Worm (Caenorhabditis elegans) whole organism, L4 larva: ENCODE measurements around the gene C30G12.4.

ENCODE experiments used
- D1046.2 ChIP-seq: fragments of 200-800 bp; sonication (Bioruptor generic); IDR thresholded peaks from 2 replicates; pipeline ENCODE4 v1.3.6; 2022; ENCODE audit warnings: missing genetic modification characterization, missing compliant biosample characterization
- F26F4.8 ChIP-seq: fragments of 200-800 bp; sonication (Bioruptor generic); conservative IDR thresholded peaks from 2 replicates; pipeline ENCODE4 v1.3.6; 2022; ENCODE audit warnings: missing genetic modification characterization, missing compliant biosample characterization
- F44E2.7 ChIP-seq: fragments of 200-800 bp; sonication (Bioruptor generic); IDR thresholded peaks from 2 replicates; pipeline ENCODE4 v2.1.2; 2022; ENCODE audit warnings: missing genetic modification characterization, missing compliant biosample characterization
- F49E8.2 ChIP-seq: sonication (generic microtip); optimal IDR thresholded peaks from 2 replicates; lab custom pipeline; 2016; ENCODE audit warnings: missing compliant biosample characterization, mild to moderate bottlenecking, missing genetic modification characterization, borderline replicate concordance
- R02D3.7 ChIP-seq: fragments of 150-350 bp; sonication (generic microtip); optimal IDR thresholded peaks from 3 replicates; lab custom pipeline; 2014; ENCODE audit warnings: missing biosample characterization, missing genetic modification characterization
- T20F7.1 ChIP-seq: fragments of 200-800 bp; sonication (Bioruptor generic); optimal IDR thresholded peaks from 2 replicates; lab custom pipeline; 2018; ENCODE audit warnings: mild to moderate bottlenecking, missing genetic modification characterization, missing compliant biosample characterization
- T26A8.4 ChIP-seq: fragments of 200-800 bp; sonication (Bioruptor generic); IDR thresholded peaks from 2 replicates; pipeline ENCODE4 v1.3.6; 2022; ENCODE audit warnings: missing genetic modification characterization, missing compliant biosample characterization
- Y75B8A.6 ChIP-seq: fragments of 200-800 bp; sonication (Bioruptor generic); IDR thresholded peaks from 2 replicates; pipeline ENCODE4 v1.3.6; 2022; ENCODE audit warnings: missing genetic modification reagents, missing genetic modification characterization, missing compliant biosample characterization
- attf-4 ChIP-seq: sonication (generic microtip); optimal IDR thresholded peaks from 3 replicates; lab custom pipeline; 2017; ENCODE audit warnings: missing biosample characterization, missing genetic modification characterization
- ceh-20 ChIP-seq: fragments of 200-800 bp; sonication (Bioruptor generic); IDR thresholded peaks from 2 replicates; pipeline ENCODE4 v1.3.6; 2022; ENCODE audit warnings: missing genetic modification reagents, missing genetic modification characterization, missing compliant biosample characterization
- ceh-28 ChIP-seq: fragments of 150-350 bp; optimal IDR thresholded peaks from 2 replicates; lab custom pipeline; 2014; ENCODE audit warnings: missing biosample characterization, missing genetic modification reagents, missing genetic modification characterization
- ceh-32 ChIP-seq: sonication (generic microtip); optimal IDR thresholded peaks from 2 replicates; lab custom pipeline; 2016; ENCODE audit warnings: mild to moderate bottlenecking, missing genetic modification characterization, missing compliant biosample characterization; ENCODE audit not compliant: poor library complexity
- ceh-62 ChIP-seq: sonication (generic microtip); optimal IDR thresholded peaks from 2 replicates; lab custom pipeline; 2017; ENCODE audit warnings: missing biosample characterization, missing genetic modification characterization
- ces-1 ChIP-seq: fragments of 150-350 bp; sonication (generic microtip); optimal IDR thresholded peaks from 4 replicates; lab custom pipeline; 2014; ENCODE audit warnings: missing biosample characterization, missing genetic modification reagents, missing genetic modification characterization
- cey-2 ChIP-seq: sonication (generic microtip); optimal IDR thresholded peaks from 3 replicates; lab custom pipeline; 2017; ENCODE audit warnings: missing genetic modification characterization, mild to moderate bottlenecking, missing compliant biosample characterization, antibody characterized with exemption, borderline replicate concordance; ENCODE audit not compliant: insufficient read depth
- ctbp-1 ChIP-seq: fragments of 200-800 bp; sonication (Bioruptor generic); IDR thresholded peaks from 2 replicates; pipeline ENCODE4 v1.3.6; 2022; ENCODE audit warnings: missing genetic modification reagents, missing genetic modification characterization, missing compliant biosample characterization
- daf-16 ChIP-seq, 3 experiments: sonication (generic microtip); optimal IDR thresholded peaks; 2 replicates each; lab custom pipeline; 2016 to 2017; ENCODE audit warnings: missing genetic modification characterization in 3 of 3, missing genetic modification reagents in 3 of 3, mild to moderate bottlenecking in 2 of 3, missing compliant biosample characterization in 2 of 3, missing biosample characterization in 1 of 3, moderate library complexity in 1 of 3
- daf-19 ChIP-seq: fragments of 200-800 bp; sonication (Bioruptor generic); conservative IDR thresholded peaks from 2 replicates; pipeline ENCODE4 v1.3.6; 2022; ENCODE audit warnings: missing genetic modification characterization, missing compliant biosample characterization
- daf-8 ChIP-seq: fragments of 200-800 bp; sonication (Bioruptor generic); IDR thresholded peaks from 2 replicates; pipeline ENCODE4 v1.3.6; 2022; ENCODE audit warnings: missing genetic modification characterization, missing compliant biosample characterization
- dmd-8 ChIP-seq: fragments of 200-800 bp; sonication (Bioruptor generic); IDR thresholded peaks from 2 replicates; pipeline ENCODE4 v1.3.6; 2022; ENCODE audit warnings: missing genetic modification characterization, missing compliant biosample characterization
- dpl-1 ChIP-seq: fragments of 150-350 bp; optimal IDR thresholded peaks from 2 replicates; lab custom pipeline; 2014; ENCODE audit warnings: missing biosample characterization, missing genetic modification reagents, missing genetic modification characterization
- duxl-1 ChIP-seq: sonication (generic microtip); optimal IDR thresholded peaks from 2 replicates; lab custom pipeline; 2016; ENCODE audit warnings: mild to moderate bottlenecking, missing genetic modification characterization, moderate library complexity, missing compliant biosample characterization; ENCODE audit not compliant: poor library complexity
- hif-1 ChIP-seq, 2 experiments: sonication (generic microtip); optimal IDR thresholded peaks; 2 replicates each; lab custom pipeline; 2016 to 2017; ENCODE audit warnings: missing compliant biosample characterization in 2 of 2, missing genetic modification characterization in 2 of 2, missing genetic modification reagents in 2 of 2, missing genotype in 2 of 2, mild to moderate bottlenecking in 1 of 2
- hlh-30 ChIP-seq: sonication (generic microtip); optimal IDR thresholded peaks from 2 replicates; lab custom pipeline; 2017; ENCODE audit warnings: antibody characterized with exemption, mild to moderate bottlenecking, missing genetic modification characterization, missing compliant biosample characterization; ENCODE audit not compliant: insufficient read depth
- jun-1 ChIP-seq: fragments of 150-350 bp; optimal IDR thresholded peaks from 2 replicates; lab custom pipeline; 2014; ENCODE audit warnings: missing biosample characterization, missing genetic modification reagents, missing genetic modification characterization
- lin-13 ChIP-seq: fragments of 150-350 bp; optimal IDR thresholded peaks from 2 replicates; lab custom pipeline; 2014; ENCODE audit warnings: missing biosample characterization, missing genetic modification reagents, missing genetic modification characterization
- lin-29 ChIP-seq: fragments of 200-800 bp; sonication (Bioruptor generic); IDR thresholded peaks from 2 replicates; pipeline ENCODE4 v1.3.6; 2022; ENCODE audit warnings: missing genetic modification reagents, missing genetic modification characterization, missing compliant biosample characterization
- lsy-2 ChIP-seq, 2 experiments: fragments of 150-350 bp in 1 of 2; sonication (generic microtip) in 1 of 2; optimal IDR thresholded peaks; 2 replicates each; lab custom pipeline; 2014 to 2017; ENCODE audit warnings: missing biosample characterization in 2 of 2, missing genetic modification characterization in 2 of 2
- madf-5 ChIP-seq, 2 experiments: fragments of 200-800 bp; sonication (Bioruptor generic); IDR thresholded peaks; 2 replicates each; pipeline ENCODE4 v1.3.6; 2022; ENCODE audit warnings: missing compliant biosample characterization in 2 of 2, missing genetic modification characterization in 2 of 2
- mdl-1 ChIP-seq, 2 experiments: fragments of 150-350 bp in 1 of 2; sonication (generic microtip) in 1 of 2; optimal IDR thresholded peaks; 2 replicates each; lab custom pipeline; 2014 to 2017; ENCODE audit warnings: missing biosample characterization in 2 of 2, missing genetic modification characterization in 2 of 2
- mdt-29 ChIP-seq: fragments of 200-800 bp; sonication (Bioruptor generic); IDR thresholded peaks from 2 replicates; pipeline ENCODE4 v1.3.6; 2022; ENCODE audit warnings: missing genetic modification reagents, missing genetic modification characterization, missing compliant biosample characterization
- mep-1 ChIP-seq: fragments of 150-350 bp; sonication (generic microtip); optimal IDR thresholded peaks from 3 replicates; lab custom pipeline; 2014; ENCODE audit warnings: missing biosample characterization, missing genetic modification characterization
- mxl-3 ChIP-seq: fragments of 200-800 bp; sonication (Bioruptor generic); optimal IDR thresholded peaks from 2 replicates; lab custom pipeline; 2018; ENCODE audit warnings: mild to moderate bottlenecking, missing genetic modification characterization, missing compliant biosample characterization
- nhr-111 ChIP-seq: fragments of 200-800 bp; sonication (Bioruptor generic); optimal IDR thresholded peaks from 2 replicates; lab custom pipeline; 2018; ENCODE audit warnings: mild to moderate bottlenecking, missing genetic modification characterization, missing compliant biosample characterization
- nhr-25 ChIP-seq: sonication (generic microtip); optimal IDR thresholded peaks from 2 replicates; lab custom pipeline; 2017; ENCODE audit warnings: missing genetic modification characterization, mild to moderate bottlenecking, missing compliant biosample characterization, antibody characterized with exemption, moderate library complexity, borderline replicate concordance; ENCODE audit not compliant: insufficient read depth
- nhr-48 ChIP-seq: sonication (generic microtip); optimal IDR thresholded peaks from 2 replicates; lab custom pipeline; 2016; ENCODE audit warnings: mild to moderate bottlenecking, missing genetic modification characterization, missing compliant biosample characterization
- nhr-6 ChIP-seq: fragments of 150-350 bp; optimal IDR thresholded peaks from 2 replicates; lab custom pipeline; 2014; ENCODE audit warnings: missing biosample characterization, missing genetic modification characterization
- nhr-77 ChIP-seq: fragments of 150-350 bp; optimal IDR thresholded peaks from 2 replicates; lab custom pipeline; 2014; ENCODE audit warnings: missing biosample characterization, missing genetic modification characterization
- pha-4 ChIP-seq, 2 experiments: fragments of 150-350 bp in 1 of 2; fragments of 200-800 bp in 1 of 2; sonication (Bioruptor generic) in 1 of 2; IDR thresholded peaks in 1 of 2; optimal IDR thresholded peaks in 1 of 2; 2 replicates each; pipeline versions ENCODE4 v1.3.6 to Lab custom; 2014 to 2022; ENCODE audit warnings: missing genetic modification characterization in 2 of 2, missing genetic modification reagents in 2 of 2, missing biosample characterization in 1 of 2, missing compliant biosample characterization in 1 of 2
- php-3 ChIP-seq: fragments of 200-800 bp; sonication (Bioruptor generic); IDR thresholded peaks from 2 replicates; pipeline ENCODE4 v1.3.6; 2022; ENCODE audit warnings: missing genetic modification reagents, missing genetic modification characterization, missing compliant biosample characterization
- pqm-1 ChIP-seq: sonication (generic microtip); optimal IDR thresholded peaks from 2 replicates; lab custom pipeline; 2017; ENCODE audit warnings: missing biosample characterization, missing genetic modification characterization
- saeg-2 ChIP-seq: fragments of 200-800 bp; sonication (Bioruptor generic); IDR thresholded peaks from 2 replicates; pipeline ENCODE4 v1.3.6; 2022; ENCODE audit warnings: missing genetic modification reagents, missing genetic modification characterization, missing compliant biosample characterization
- sdz-12 ChIP-seq: fragments of 200-800 bp; sonication (Bioruptor generic); optimal IDR thresholded peaks from 2 replicates; lab custom pipeline; 2018; ENCODE audit warnings: mild to moderate bottlenecking, missing genetic modification characterization, missing compliant biosample characterization
- set-16 ChIP-seq: fragments of 200-800 bp; sonication (Bioruptor generic); IDR thresholded peaks from 2 replicates; pipeline ENCODE4 v1.3.6; 2022; ENCODE audit warnings: missing genetic modification reagents, missing genetic modification characterization, missing compliant biosample characterization
- skn-1 ChIP-seq: fragments of 150-350 bp; optimal IDR thresholded peaks from 2 replicates; lab custom pipeline; 2014; ENCODE audit warnings: missing biosample characterization, missing genetic modification characterization
- tag-97 ChIP-seq: fragments of 200-800 bp; sonication (Bioruptor generic); IDR thresholded peaks from 2 replicates; pipeline ENCODE4 v1.3.6; 2022; ENCODE audit warnings: missing genetic modification characterization, missing compliant biosample characterization
- zag-1 ChIP-seq: fragments of 150-350 bp; optimal IDR thresholded peaks from 2 replicates; lab custom pipeline; 2014; ENCODE audit warnings: missing biosample characterization, missing genetic modification characterization
- zfp-3 ChIP-seq: fragments of 200-800 bp; sonication (Bioruptor generic); conservative IDR thresholded peaks from 2 replicates; pipeline ENCODE4 v1.3.6; 2022; ENCODE audit warnings: missing genetic modification reagents, missing genetic modification characterization, missing compliant biosample characterization
- zip-11 ChIP-seq: fragments of 200-800 bp; sonication (Bioruptor generic); IDR thresholded peaks from 2 replicates; pipeline ENCODE4 v1.3.6; 2022; ENCODE audit warnings: missing genetic modification characterization, missing compliant biosample characterization
- ztf-11 ChIP-seq: fragments of 150-350 bp; optimal IDR thresholded peaks from 2 replicates; lab custom pipeline; 2014; ENCODE audit warnings: missing biosample characterization, missing genetic modification characterization

Gene C30G12.4

ce11 chrII:7287140-7287539 lies 25.2 kb downstream of the C30G12.4 start (continued):
- TF ChIP-seq nhr-111 (GFP tag; lab: Kevin White, UChicago) = no peak
- TF ChIP-seq dmd-8 (GFP tag; lab: Robert Waterston, UW) = no peak
- no peak for TF ChIP-seq R02D3.7
- no peak for TF ChIP-seq zip-11 (GFP tag; lab: Robert Waterston, UW)
- TF ChIP-seq sdz-12 (GFP tag; lab: Kevin White, UChicago) = no peak
- no peak for TF ChIP-seq mdt-29 (GFP tag; lab: Robert Waterston, UW)
- no peak for TF ChIP-seq ceh-28 (tag; lab: Kevin White, UChicago)
- TF ChIP-seq Y75B8A.6 (GFP tag; lab: Robert Waterston, UW) = no peak
- no peak for TF ChIP-seq T26A8.4 (GFP tag; lab: Robert Waterston, UW)
- TF ChIP-seq dpl-1 (GFP tag; lab: Kevin White, UChicago) = no peak
- TF ChIP-seq ceh-20 (GFP tag; lab: Robert Waterston, UW) = peak; percentile 70
- TF ChIP-seq F26F4.8 (GFP tag; lab: Robert Waterston, UW) = no peak
- no peak for TF ChIP-seq zag-1 (tag; lab: Kevin White, UChicago)
- no peak for TF ChIP-seq zfp-3
- TF ChIP-seq lin-29 (GFP tag; lab: Robert Waterston, UW) = no peak
- peak in 1 of 2 experiments; percentile 40 for TF ChIP-seq hif-1 (tag; optimal IDR thresholded peaks at IDR 0.05; lab: Kevin White, UChicago)
- TF ChIP-seq T20F7.1 (GFP tag; lab: Kevin White, UChicago) = no peak
- no peak for TF ChIP-seq F44E2.7
- TF ChIP-seq jun-1 (tag; lab: Kevin White, UChicago) = no peak
- TF ChIP-seq lin-13 = no peak
- no peak for TF ChIP-seq madf-5 (GFP tag; IDR thresholded peaks at IDR 0.05; lab: Robert Waterston, UW)
- TF ChIP-seq D1046.2 (GFP tag; lab: Robert Waterston, UW) = no peak
- TF ChIP-seq mxl-3 (GFP tag; lab: Kevin White, UChicago) = peak; percentile 38
- TF ChIP-seq lsy-2 (tag; optimal IDR thresholded peaks at IDR 0.05; lab: Kevin White, UChicago) = peak in 1 of 2 experiments; percentile 1
- TF ChIP-seq mep-1 = no peak
- TF ChIP-seq ceh-62 = no peak
- no peak for TF ChIP-seq saeg-2 (GFP tag; lab: Robert Waterston, UW)
- peak; percentile 51 for TF ChIP-seq nhr-77
- TF ChIP-seq set-16 = no peak
- no peak for TF ChIP-seq nhr-48 (tag; lab: Kevin White, UChicago)
- no peak for TF ChIP-seq ceh-32
- peak; percentile 20 for TF ChIP-seq pqm-1 (tag; lab: Kevin White, UChicago)
- TF ChIP-seq daf-16 (GFP tag; optimal IDR thresholded peaks at IDR 0.05; lab: Kevin White, UChicago) = no peak
- TF ChIP-seq daf-16 (tag; optimal IDR thresholded peaks at IDR 0.05; lab: Kevin White, UChicago) = no peak
- TF ChIP-seq nhr-6 (tag; lab: Kevin White, UChicago) = no peak
- peak; percentile 63; the same call in 1 of the 2 replicates for TF ChIP-seq php-3
- no peak for TF ChIP-seq pha-4 (GFP tag; IDR thresholded peaks at IDR 0.05; lab: Robert Waterston, UW)
- TF ChIP-seq pha-4 (tag; optimal IDR thresholded peaks at IDR 0.05; lab: Kevin White, UChicago) = no peak
- TF ChIP-seq ztf-11 = no peak
- TF ChIP-seq ctbp-1 (GFP tag; lab: Robert Waterston, UW) = no peak
- TF ChIP-seq cey-2 (tag; lab: Kevin White, UChicago) = peak; percentile 10
- TF ChIP-seq attf-4 = no peak
- TF ChIP-seq daf-8 = no peak
- no peak for TF ChIP-seq skn-1 (tag; lab: Kevin White, UChicago)
- no peak for TF ChIP-seq duxl-1 (tag; lab: Kevin White, UChicago)
- peak in 1 of 2 experiments; percentile 68 for TF ChIP-seq mdl-1 (tag; optimal IDR thresholded peaks at IDR 0.05; lab: Kevin White, UChicago)
- TF ChIP-seq tag-97 (GFP tag; lab: Robert Waterston, UW) = no peak
- TF ChIP-seq F49E8.2 (tag; lab: Kevin White, UChicago) = no peak
- no peak for TF ChIP-seq nhr-25
- TF ChIP-seq ces-1 (GFP tag; lab: Kevin White, UChicago) = no peak
- TF ChIP-seq hlh-30 = peak; percentile 53
- no peak for TF ChIP-seq daf-19 (GFP tag; lab: Robert Waterston, UW)
